Worm (Caenorhabditis elegans) whole organism, late embryonic: ENCODE measurements around the gene Y50E8A.5.

ENCODE experiments used
- K02D7.2 ChIP-seq: sonication (generic microtip); optimal IDR thresholded peaks from 2 replicates; lab custom pipeline; 2017; ENCODE audit warnings: mild to moderate bottlenecking, missing genetic modification characterization, missing compliant biosample characterization
- ceh-30 ChIP-seq: fragments of 150-350 bp; optimal IDR thresholded peaks from 2 replicates; lab custom pipeline; 2014; ENCODE audit warnings: missing biosample characterization, missing genetic modification characterization
- ceh-31 ChIP-seq: sonication (generic microtip); optimal IDR thresholded peaks from 2 replicates; lab custom pipeline; 2016; ENCODE audit warnings: missing genetic modification characterization, missing compliant biosample characterization
- hlh-15 ChIP-seq: sonication (generic microtip); optimal IDR thresholded peaks from 2 replicates; lab custom pipeline; 2016; ENCODE audit warnings: missing genetic modification characterization, missing compliant biosample characterization
- nhr-232 ChIP-seq: sonication (generic microtip); optimal IDR thresholded peaks from 2 replicates; lab custom pipeline; 2016; ENCODE audit warnings: missing genetic modification characterization, missing compliant biosample characterization

DNA sequence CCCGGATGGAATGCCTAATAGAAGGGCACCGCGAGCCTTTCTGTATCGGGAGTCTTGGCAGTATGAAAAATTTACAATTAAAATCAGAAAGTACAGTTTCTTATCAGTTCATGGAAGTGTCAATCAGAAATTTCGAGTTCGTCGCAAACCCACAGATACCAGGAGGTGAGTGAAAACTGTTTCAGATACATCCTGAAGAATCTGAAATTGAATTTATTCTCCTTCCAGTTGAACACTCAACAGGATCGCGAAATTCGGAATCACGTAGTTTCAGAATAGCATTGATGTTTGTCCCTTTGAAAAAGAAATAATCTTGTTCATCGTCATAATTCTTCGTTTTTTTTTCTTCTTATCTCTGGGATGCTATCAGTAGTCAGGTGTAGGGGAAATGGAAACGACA lies 20.6 kb downstream of the Y50E8A.5 start, which contains the start of gene fbxa-147:
- TF ChIP-seq K02D7.2 (no peak), nhr-232 (tag; lab: Kevin White, UChicago) (no peak), hlh-15 (tag; lab: Kevin White, UChicago) (no peak), ceh-31 (tag; lab: Kevin White, UChicago) (no peak), ceh-30 (no peak)
